Worm (Caenorhabditis elegans): ENCODE data around the gene F45E10.2.

ce11 chrII:11016435-11016834 lies 38.7 kb downstream of the F45E10.2 start:
- no peak for TF ChIP-seq tbx-2 (tag; optimal IDR thresholded peaks at IDR 0.05)
- TF ChIP-seq rnt-1 (tag; optimal IDR thresholded peaks at IDR 0.05), result no peak
- TF ChIP-seq ama-1 (optimal IDR thresholded peaks at IDR 0.05), result no peak
- no peak for TF ChIP-seq hlh-13 (GFP tag; optimal IDR thresholded peaks at IDR 0.05)
- TF ChIP-seq C08G9.2 (tag; optimal IDR thresholded peaks at IDR 0.05), result no peak

All from whole organism, late embryonic.